Fruit fly (Drosophila melanogaster): ENCODE data around the gene noc.

Gene noc

DNA sequence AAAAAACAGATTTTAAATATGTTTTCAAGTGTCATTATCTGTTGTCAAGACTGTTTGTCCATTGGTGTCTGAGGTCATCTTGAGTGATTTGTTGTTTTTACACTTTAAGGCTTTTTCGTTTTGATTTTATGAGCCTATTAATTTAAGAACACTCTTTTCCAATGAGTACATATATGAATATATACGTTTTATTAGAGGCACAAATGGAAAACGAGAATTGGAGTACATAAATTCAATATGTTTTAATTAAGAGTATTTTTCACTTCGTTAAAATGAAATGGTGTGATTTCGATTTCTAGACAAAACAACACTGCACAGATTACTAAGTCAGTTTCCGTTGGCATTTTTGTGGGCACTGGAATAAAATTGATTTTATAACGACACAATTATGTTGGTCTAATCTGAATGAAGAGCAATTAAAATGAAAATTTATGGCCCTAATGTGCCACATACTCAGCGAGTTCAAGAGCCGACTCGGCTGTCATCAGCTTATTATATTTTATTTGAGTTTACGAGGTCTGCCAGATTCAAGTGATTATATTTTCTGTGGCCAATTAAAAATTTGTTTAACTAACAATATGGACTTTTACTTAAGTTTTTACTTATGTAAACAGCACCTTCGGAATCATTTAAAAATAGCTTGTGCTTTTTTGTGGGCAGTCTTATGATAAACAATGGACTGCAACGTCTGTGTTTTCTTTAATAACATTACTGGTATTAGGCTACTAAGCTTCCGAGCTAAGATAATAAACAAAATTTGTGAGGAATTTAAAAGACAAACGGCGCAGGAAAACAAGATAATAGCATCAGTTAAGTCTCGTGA lies 10.7 kb downstream of the noc start (continued):
- TF ChIP-seq CG17829 (tag; optimal IDR thresholded peaks at IDR 0.05) (no peak), CG10209 (GFP tag; optimal IDR thresholded peaks at IDR 0.05) (peak; percentile 12), CG4820 (GFP tag; optimal IDR thresholded peaks at IDR 0.05) (no peak), CG14965 (GFP tag; optimal IDR thresholded peaks at IDR 0.05; ENCODE audit: borderline replicate concordance) (no peak), Nf-YC (tag; optimal IDR thresholded peaks at IDR 0.05) (no peak), slou (GFP tag; optimal IDR thresholded peaks at IDR 0.05) (no peak), aop (GFP tag; IDR thresholded peaks at IDR 0.05) (no peak), tio (GFP tag; optimal IDR thresholded peaks at IDR 0.05) (no peak), eyg (GFP tag; optimal IDR thresholded peaks at IDR 0.05) (no peak), so (GFP tag; IDR thresholded peaks at IDR 0.05) (no peak), kah (GFP tag; optimal IDR thresholded peaks at IDR 0.05) (no peak), nmo (GFP tag; optimal IDR thresholded peaks at IDR 0.05) (no peak), twi (tag; optimal IDR thresholded peaks at IDR 0.05) (peak; percentile 23), CG31388 (GFP tag; optimal IDR thresholded peaks at IDR 0.05) (no peak), Pdp1 (GFP tag; optimal IDR thresholded peaks at IDR 0.05) (peak in 1 of 2 experiments; percentile 26), pfk (GFP tag; optimal IDR thresholded peaks at IDR 0.05) (no peak), CG7271 (tag; optimal IDR thresholded peaks at IDR 0.05) (no peak), gce (GFP tag; IDR thresholded peaks at IDR 0.05) (0 out of 3 replicates have a peak, but pooled peaks have one; percentile 16), CG12299 (tag; optimal IDR thresholded peaks at IDR 0.05) (peak; percentile 22), Ravus (GFP tag; IDR thresholded peaks at IDR 0.05) (no peak), BtbVII (GFP tag; optimal IDR thresholded peaks at IDR 0.05) (no peak), Med (GFP tag) (peak; percentile 21), CG3726 (GFP tag; IDR thresholded peaks at IDR 0.05) (no peak), Abd-B (GFP tag; optimal IDR thresholded peaks at IDR 0.05) (peak; percentile 25), sqz (GFP tag; optimal IDR thresholded peaks at IDR 0.05) (peak; percentile 32), CG12071 (GFP tag; optimal IDR thresholded peaks at IDR 0.05) (no peak), D19A (tag; optimal IDR thresholded peaks at IDR 0.05) (peak; percentile 69), CG8290 (GFP tag; optimal IDR thresholded peaks at IDR 0.05) (no peak), CG8290 (tag; optimal IDR thresholded peaks at IDR 0.05) (no peak), sob (GFP tag; IDR thresholded peaks at IDR 0.05) (peak; percentile 22; the same call in 1 of the 2 replicates), row (GFP tag; IDR thresholded peaks at IDR 0.05) (peak; percentile 42; the same call in 2 of the 3 replicates), CG2678 (tag; optimal IDR thresholded peaks at IDR 0.05) (peak; percentile 44), CG3407 (GFP tag; optimal IDR thresholded peaks at IDR 0.05) (peak; percentile 23), abd-A (tag; optimal IDR thresholded peaks at IDR 0.05) (peak; percentile 95), Ets65A (GFP tag) (peak; percentile 17), Hmr (GFP tag; optimal IDR thresholded peaks at IDR 0.05) (peak; percentile 10), usp (GFP tag; optimal IDR thresholded peaks at IDR 0.05) (no peak), CG10543 (GFP tag; optimal IDR thresholded peaks at IDR 0.05) (peak; percentile 14), CG15269 (tag; optimal IDR thresholded peaks at IDR 0.05) (peak; percentile 25), CG11695 (GFP tag; IDR thresholded peaks at IDR 0.05) (no peak), bsh (GFP tag; optimal IDR thresholded peaks at IDR 0.05) (peak in 1 of 2 experiments; percentile 9), Blimp-1 (GFP tag; optimal IDR thresholded peaks at IDR 0.05) (no peak), CG34376 (GFP tag; optimal IDR thresholded peaks at IDR 0.05) (peak; percentile 37), CG10959 (GFP tag; IDR thresholded peaks at IDR 0.05) (no peak), Sox100B (GFP tag; optimal IDR thresholded peaks at IDR 0.05) (peak; percentile 13), exex (tag; optimal IDR thresholded peaks at IDR 0.05) (peak; percentile 8), sug (tag; optimal IDR thresholded peaks at IDR 0.05) (peak; percentile 10), pnt (GFP tag; optimal IDR thresholded peaks at IDR 0.05) (no peak), Mad (GFP tag; optimal IDR thresholded peaks at IDR 0.05) (no peak)

Measured in whole organism, embryonic.